Worm (Caenorhabditis elegans): ENCODE results near the gene T24C2.3.

T24C2.3 gene

DNA sequence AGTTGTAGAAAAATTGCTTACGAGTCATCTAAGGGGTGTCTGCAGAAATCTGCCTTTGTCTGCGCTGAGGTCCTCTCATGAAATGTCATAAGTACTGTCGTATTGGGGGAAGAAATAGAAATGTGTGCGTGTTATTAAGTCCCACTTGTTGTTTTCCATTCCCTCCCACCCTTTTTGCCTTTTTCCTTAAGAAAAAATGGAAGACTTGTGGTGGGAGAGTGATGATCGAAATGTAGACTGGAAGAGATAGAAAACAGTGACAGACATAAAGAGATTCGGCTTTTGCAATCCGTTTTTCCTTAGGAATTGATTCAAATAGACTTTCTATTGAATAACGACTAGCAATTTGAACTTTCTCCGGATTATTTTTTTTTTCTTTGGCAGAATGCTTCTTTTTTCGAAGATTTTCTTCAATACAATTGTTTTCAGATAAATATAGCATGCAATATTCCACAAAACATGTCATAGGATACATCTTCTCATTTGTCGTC is 6.4 kb downstream of the T24C2.3 start, which contains the start of gene ram-5:
Gene ram-5, plus strand, starts transcription at position 441 of the 491 bp plus-strand sequence.
- no peak for TF ChIP-seq snu-23 (GFP tag; optimal IDR thresholded peaks at IDR 0.05)
- TF ChIP-seq nhr-85 (tag): peak; percentile 61

DNA sequence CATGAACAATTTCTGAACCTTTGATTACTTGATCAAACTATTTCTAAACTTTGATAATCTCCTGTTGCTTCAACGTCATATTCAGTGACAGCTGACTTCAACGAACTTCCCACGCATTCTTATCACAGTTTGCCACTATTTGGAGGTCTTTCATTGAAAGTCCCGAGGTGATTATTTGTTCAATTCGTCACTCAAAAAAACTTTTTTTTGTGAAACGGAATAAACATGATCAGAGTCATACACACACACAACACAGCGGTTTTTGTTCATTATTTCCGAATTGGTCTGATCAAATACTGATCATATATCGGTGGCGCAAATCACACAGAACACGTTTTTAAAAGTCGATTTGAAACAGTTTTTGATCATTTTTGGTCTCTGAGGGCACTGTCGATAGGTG is 13.1 kb downstream of the T24C2.3 start:
- no peak for TF ChIP-seq pax-3 (tag; optimal IDR thresholded peaks at IDR 0.05)
- peak; percentile 27 for TF ChIP-seq blmp-1 (tag; optimal IDR thresholded peaks at IDR 0.05)
- peak; percentile 66 for TF ChIP-seq nhr-71 (tag; optimal IDR thresholded peaks at IDR 0.05)
- TF ChIP-seq snu-23 (GFP tag; optimal IDR thresholded peaks at IDR 0.05): peak; percentile 8
- TF ChIP-seq nhr-20 (tag; optimal IDR thresholded peaks at IDR 0.05): peak; percentile 24
- TF ChIP-seq nhr-85 (tag): peak; percentile 51
- TF ChIP-seq nhr-47 (tag; optimal IDR thresholded peaks at IDR 0.05): no peak
- peak; percentile 36 for TF ChIP-seq lin-14 (GFP tag; optimal IDR thresholded peaks at IDR 0.05)
- TF ChIP-seq lin-35 (GFP tag; optimal IDR thresholded peaks at IDR 0.05): peak in 1 of 2 experiments; percentile 13

DNA sequence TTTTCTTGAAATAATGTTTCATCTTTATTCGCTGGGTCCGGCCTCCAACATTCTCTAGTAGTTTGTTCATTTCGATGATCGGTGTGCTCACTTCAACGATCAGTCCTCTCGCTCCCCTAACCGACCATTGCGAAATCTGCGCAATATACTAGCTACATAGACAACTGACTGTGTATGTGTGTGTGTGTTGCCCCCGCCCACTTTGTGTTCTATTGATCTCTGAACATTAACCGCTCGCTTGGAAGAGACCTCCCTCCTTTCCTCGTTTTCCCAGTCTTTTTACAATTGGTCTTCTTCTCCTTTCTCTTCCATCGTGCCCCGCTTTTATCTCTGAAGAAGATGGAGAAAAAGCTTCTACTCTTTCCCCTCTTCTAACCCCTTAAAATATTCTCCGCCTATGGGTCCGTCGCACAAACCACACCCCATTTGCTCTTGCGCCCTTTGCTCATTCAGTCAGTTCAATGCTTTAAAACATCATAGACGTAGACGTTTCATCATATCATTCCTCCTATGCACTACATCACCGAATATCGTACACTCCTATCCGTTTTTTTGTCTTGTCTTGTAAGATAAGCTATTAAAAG is 14.1 kb downstream of the T24C2.3 start:
- no peak for TF ChIP-seq alr-1 (tag; optimal IDR thresholded peaks at IDR 0.05; ENCODE audit: borderline replicate concordance)
- no peak for TF ChIP-seq efl-3 (GFP tag; optimal IDR thresholded peaks at IDR 0.05)
- TF ChIP-seq unc-98 (GFP tag; IDR thresholded peaks at IDR 0.05): 0 out of 2 replicates have a peak, but pooled peaks have one; percentile 22
- peak; percentile 55 for TF ChIP-seq irx-1 (tag; optimal IDR thresholded peaks at IDR 0.05)
- TF ChIP-seq C34B4.2 (tag; optimal IDR thresholded peaks at IDR 0.05): no peak
- TF ChIP-seq sup-37 (GFP tag; optimal IDR thresholded peaks at IDR 0.05): no peak
- TF ChIP-seq ztf-11 (tag; optimal IDR thresholded peaks at IDR 0.05): no peak
- TF ChIP-seq vab-15 (tag; optimal IDR thresholded peaks at IDR 0.05): no peak
- TF ChIP-seq nhr-11 (tag; optimal IDR thresholded peaks at IDR 0.05): no peak
- TF ChIP-seq grh-1 (GFP tag; IDR thresholded peaks at IDR 0.05): no peak
- TF ChIP-seq ceh-82 (tag; optimal IDR thresholded peaks at IDR 0.05): peak; percentile 45 to 59 (median 59)
- peak; percentile 78 for TF ChIP-seq zip-4 (GFP tag; optimal IDR thresholded peaks at IDR 0.05)
- TF ChIP-seq egl-27 (tag; optimal IDR thresholded peaks at IDR 0.05): peak in 1 of 2 experiments; percentile 61
- TF ChIP-seq hpl-2 (GFP tag; optimal IDR thresholded peaks at IDR 0.05): no peak
- no peak for TF ChIP-seq pag-3 (tag; optimal IDR thresholded peaks at IDR 0.05; ENCODE audit: borderline replicate concordance, insufficient read depth)
- no peak for TF ChIP-seq ceh-88 (GFP tag; IDR thresholded peaks at IDR 0.05)
- peak; percentile 41 to 56 for TF ChIP-seq lsy-2 (tag; optimal IDR thresholded peaks at IDR 0.05)
- peak; percentile 32 for TF ChIP-seq ztf-4 (tag; optimal IDR thresholded peaks at IDR 0.05)
- TF ChIP-seq sptf-1 (tag; optimal IDR thresholded peaks at IDR 0.05): no peak
- TF ChIP-seq C16A3.4 (tag; optimal IDR thresholded peaks at IDR 0.05): no peak
- TF ChIP-seq F16B12.6 (tag; optimal IDR thresholded peaks at IDR 0.05): no peak
- no peak for TF ChIP-seq pax-3 (tag; optimal IDR thresholded peaks at IDR 0.05)
- TF ChIP-seq lin-15B (tag; optimal IDR thresholded peaks at IDR 0.05): no peak
- no peak for TF ChIP-seq unc-62 (GFP tag; optimal IDR thresholded peaks at IDR 0.05)
- peak; percentile 30 for TF ChIP-seq lin-39 (tag; optimal IDR thresholded peaks at IDR 0.05)
- TF ChIP-seq swsn-7 (tag; optimal IDR thresholded peaks at IDR 0.05): peak; percentile 64
- no peak for TF ChIP-seq nhr-84 (tag; optimal IDR thresholded peaks at IDR 0.05)
- no peak for TF ChIP-seq fos-1 (tag; optimal IDR thresholded peaks at IDR 0.05)
- TF ChIP-seq nhr-20 (tag; optimal IDR thresholded peaks at IDR 0.05): peak; percentile 65
- peak; percentile 49 for TF ChIP-seq elt-2 (tag; optimal IDR thresholded peaks at IDR 0.05)
- no peak for TF ChIP-seq unc-30 (tag; optimal IDR thresholded peaks at IDR 0.05)
- no peak for TF ChIP-seq nhr-85 (tag)
- TF ChIP-seq snu-23 (GFP tag; optimal IDR thresholded peaks at IDR 0.05): peak; percentile 70
- no peak for TF ChIP-seq nhr-90 (tag; optimal IDR thresholded peaks at IDR 0.05; ENCODE audit: poor library complexity)
- TF ChIP-seq ces-1 (GFP tag; optimal IDR thresholded peaks at IDR 0.05): no peak
- no peak for TF ChIP-seq pqm-1 (tag; optimal IDR thresholded peaks at IDR 0.05)
- TF ChIP-seq nhr-19 (GFP tag; conservative IDR thresholded peaks at IDR 0.05): peak; percentile 80
- no peak for TF ChIP-seq ets-5 (GFP tag; IDR thresholded peaks at IDR 0.05)
- TF ChIP-seq mab-9 (GFP tag; IDR thresholded peaks at IDR 0.05): 0 out of 2 replicates have a peak, but pooled peaks have one; percentile 19
- peak; percentile 35 for TF ChIP-seq xbp-1 (tag; optimal IDR thresholded peaks at IDR 0.05)
- TF ChIP-seq nhr-77 (tag; optimal IDR thresholded peaks at IDR 0.05): no peak
- no peak for TF ChIP-seq lin-13 (GFP tag; optimal IDR thresholded peaks at IDR 0.05)
